Fruit fly (Drosophila melanogaster) whole organism, embryonic: ENCODE results near the gene CG10068.

Experiments used
- ATbp ChIP-seq: fragments of 200-800 bp; sonication (Bioruptor generic); optimal IDR thresholded peaks from 2 replicates; lab custom pipeline; 2017; ENCODE audit warnings: missing biosample characterization, mild to moderate bottlenecking, missing genetic modification characterization, missing genetic modification reagents
- Atf3 ChIP-seq: fragments of 200-800 bp; sonication (Bioruptor generic); optimal IDR thresholded peaks from 3 replicates; lab custom pipeline; 2016; ENCODE audit warnings: missing biosample characterization, missing genetic modification characterization
- CG10274 ChIP-seq: fragments of 200-800 bp; sonication (Bioruptor generic); optimal IDR thresholded peaks from 3 replicates; lab custom pipeline; 2017; ENCODE audit warnings: missing biosample characterization, mild to moderate bottlenecking, missing genetic modification characterization
- CG11398 ChIP-seq: fragments of 200-800 bp; sonication (Bioruptor generic); optimal IDR thresholded peaks from 2 replicates; lab custom pipeline; 2016; ENCODE audit warnings: missing biosample characterization, missing genetic modification characterization
- CG13287 ChIP-seq: fragments of 200-800 bp; sonication (Bioruptor generic); IDR thresholded peaks from 2 replicates; pipeline ENCODE4 v1.3.6; 2022; ENCODE audit warnings: missing biosample characterization, missing genetic modification characterization; ENCODE audit not compliant: partially characterized antibody
- CG13894 ChIP-seq: fragments of 200-800 bp; sonication (Bioruptor generic); optimal IDR thresholded peaks from 3 replicates; lab custom pipeline; 2018; ENCODE audit warnings: missing biosample characterization, mild to moderate bottlenecking, missing genetic modification characterization, moderate library complexity
- CG14860 ChIP-seq: fragments of 200-800 bp; sonication (Bioruptor generic); IDR thresholded peaks from 3 replicates; pipeline ENCODE4 v1.3.6; 2022; ENCODE audit warnings: missing biosample characterization, missing genetic modification characterization; ENCODE audit not compliant: partially characterized antibody
- CG15479 ChIP-seq: fragments of 200-800 bp; sonication (Bioruptor generic); optimal IDR thresholded peaks from 3 replicates; lab custom pipeline; 2019; ENCODE audit warnings: missing biosample characterization, mild to moderate bottlenecking, missing genetic modification characterization, moderate library complexity
- CG1832 ChIP-seq: fragments of 200-800 bp; sonication (Bioruptor generic); optimal IDR thresholded peaks from 2 replicates; lab custom pipeline; 2017; ENCODE audit warnings: missing biosample characterization, mild to moderate bottlenecking, missing genetic modification characterization, inconsistent platforms
- CG2199 ChIP-seq: fragments of 200-800 bp; sonication (Bioruptor generic); IDR thresholded peaks from 3 replicates; pipeline ENCODE4 v1.3.6; 2022; ENCODE audit warnings: missing biosample characterization, missing genetic modification characterization
- CG31224 ChIP-seq: fragments of 200-800 bp; sonication (Bioruptor generic); IDR thresholded peaks from 2 replicates; pipeline ENCODE4 v1.3.6; 2022; ENCODE audit warnings: missing biosample characterization, missing genetic modification characterization
- CG31365 ChIP-seq: fragments of 200-800 bp; sonication (Bioruptor generic); optimal IDR thresholded peaks from 2 replicates; lab custom pipeline; 2018; ENCODE audit warnings: missing biosample characterization, mild to moderate bottlenecking, missing genetic modification characterization
- CG4328 ChIP-seq: fragments of 200-800 bp; sonication (Bioruptor generic); optimal IDR thresholded peaks from 3 replicates; lab custom pipeline; 2017; ENCODE audit warnings: missing biosample characterization, missing genetic modification reagents, missing genetic modification characterization
- CG43689 ChIP-seq: fragments of 200-800 bp; sonication (Bioruptor generic); IDR thresholded peaks from 2 replicates; pipeline ENCODE4 v1.3.6; 2022; ENCODE audit warnings: missing biosample characterization, missing genetic modification characterization
- CG4617 ChIP-seq: fragments of 200-800 bp; sonication (Bioruptor generic); optimal IDR thresholded peaks from 3 replicates; lab custom pipeline; 2016; ENCODE audit warnings: missing biosample characterization, missing genetic modification characterization, borderline replicate concordance
- CG4820 ChIP-seq: fragments of 200-800 bp; sonication (Bioruptor generic); optimal IDR thresholded peaks from 3 replicates; lab custom pipeline; 2016; ENCODE audit warnings: missing biosample characterization, missing genetic modification characterization
- CG4854 ChIP-seq: fragments of 200-800 bp; sonication (Bioruptor generic); optimal IDR thresholded peaks from 2 replicates; lab custom pipeline; 2016; ENCODE audit warnings: missing biosample characterization, missing genetic modification characterization, inconsistent platforms
- CG6654 ChIP-seq: fragments of 200-800 bp; sonication (Bioruptor generic); optimal IDR thresholded peaks from 2 replicates; lab custom pipeline; 2017; ENCODE audit warnings: missing biosample characterization, mild to moderate bottlenecking, missing genetic modification characterization
- CG8290 ChIP-seq, 3 experiments: fragments of 200-800 bp; sonication (Bioruptor generic); optimal IDR thresholded peaks; 2 replicates each; lab custom pipeline; 2016 to 2019; ENCODE audit warnings: missing biosample characterization in 3 of 3, missing genetic modification characterization in 3 of 3, mild to moderate bottlenecking in 2 of 3, moderate library complexity in 1 of 3
- CG9876 ChIP-seq: fragments of 200-800 bp; sonication (Bioruptor generic); optimal IDR thresholded peaks from 2 replicates; lab custom pipeline; 2016; ENCODE audit warnings: missing biosample characterization, missing genetic modification characterization
- D ChIP-seq, 2 experiments: fragments of 200-800 bp in 1 of 2; fragments of >200 bp in 1 of 2; sonication (Bioruptor generic) in 1 of 2; optimal IDR thresholded peaks; 2 replicates in 1 of 2; 3 replicates in 1 of 2; lab custom pipeline; 2017; ENCODE audit warnings: mild to moderate bottlenecking in 1 of 2, missing biosample characterization in 1 of 2, missing genetic modification characterization in 1 of 2, missing genetic modification reagents in 1 of 2
- Gug ChIP-seq: fragments of 200-800 bp; sonication (Bioruptor generic); IDR thresholded peaks from 4 replicates; pipeline ENCODE4 v1.3.6; 2022; ENCODE audit warnings: missing biosample characterization, missing genetic modification characterization
- Hr51 ChIP-seq, 2 experiments: fragments of 200-800 bp; sonication (Bioruptor generic); optimal IDR thresholded peaks; 2 replicates in 1 of 2; 3 replicates in 1 of 2; lab custom pipeline; 2016 to 2018; ENCODE audit warnings: missing biosample characterization in 2 of 2, missing genetic modification characterization in 2 of 2, mild to moderate bottlenecking in 1 of 2, moderate library complexity in 1 of 2
- Lhr ChIP-seq: fragments of 200-800 bp; sonication (Bioruptor generic); optimal IDR thresholded peaks from 3 replicates; lab custom pipeline; 2017; ENCODE audit warnings: mild to moderate bottlenecking, missing biosample characterization, missing genetic modification reagents, missing genetic modification characterization
- Nf-YC ChIP-seq: fragments of 200-800 bp; optimal IDR thresholded peaks from 3 replicates; lab custom pipeline; 2019; ENCODE audit warnings: missing biosample characterization, mild to moderate bottlenecking, missing genetic modification characterization, moderate library complexity
- Pdp1 ChIP-seq, 2 experiments: fragments of 200-800 bp; sonication (Bioruptor generic); optimal IDR thresholded peaks; 3 replicates each; lab custom pipeline; 2016; ENCODE audit warnings: missing biosample characterization in 2 of 2, missing genetic modification characterization in 2 of 2, mild to moderate bottlenecking in 1 of 2, moderate library complexity in 1 of 2
- Ravus ChIP-seq: fragments of 200-800 bp; sonication (Bioruptor generic); IDR thresholded peaks from 2 replicates; pipeline ENCODE4 v1.3.6; 2022; ENCODE audit warnings: missing biosample characterization, missing genetic modification characterization
- TFAM ChIP-seq: fragments of 200-800 bp; sonication (Bioruptor generic); optimal IDR thresholded peaks from 2 replicates; lab custom pipeline; 2017; ENCODE audit warnings: missing biosample characterization, missing genetic modification characterization, inconsistent platforms
- cg ChIP-seq: fragments of 200-800 bp; sonication (Bioruptor generic); optimal IDR thresholded peaks from 3 replicates; lab custom pipeline; 2019; ENCODE audit warnings: missing biosample characterization, mild to moderate bottlenecking, missing genetic modification characterization, moderate library complexity
- chinmo ChIP-seq: fragments of 200-800 bp; sonication (Bioruptor generic); IDR thresholded peaks from 4 replicates; pipeline ENCODE4 v1.3.6; 2022; ENCODE audit warnings: missing biosample characterization, missing genetic modification characterization; ENCODE audit not compliant: partially characterized antibody
- ci ChIP-seq: fragments of 200-800 bp; sonication (Bioruptor generic); IDR thresholded peaks from 3 replicates; pipeline ENCODE4 v1.3.6; 2022; ENCODE audit warnings: missing biosample characterization, missing genetic modification characterization
- crol ChIP-seq: fragments of 200-800 bp; sonication (Bioruptor generic); IDR thresholded peaks from 2 replicates; pipeline ENCODE4 v1.3.6; 2022; ENCODE audit warnings: missing biosample characterization, missing genetic modification characterization
- esg ChIP-seq: fragments of 200-800 bp; sonication (Bioruptor generic); conservative IDR thresholded peaks from 2 replicates; pipeline ENCODE4 v1.3.6; 2022; ENCODE audit warnings: missing biosample characterization, missing genetic modification characterization
- gcm ChIP-seq: fragments of 200-800 bp; sonication (Bioruptor generic); optimal IDR thresholded peaks from 2 replicates; lab custom pipeline; 2019; ENCODE audit warnings: missing biosample characterization, mild to moderate bottlenecking, missing genetic modification characterization, moderate library complexity
- gsb-n ChIP-seq: fragments of 200-800 bp; sonication (Bioruptor generic); optimal IDR thresholded peaks from 3 replicates; lab custom pipeline; 2018; ENCODE audit warnings: missing biosample characterization, mild to moderate bottlenecking, missing genetic modification characterization
- hth ChIP-seq: fragments of >200 bp; optimal IDR thresholded peaks from 2 replicates; lab custom pipeline; 2017; ENCODE audit warnings: inconsistent platforms
- nau ChIP-seq: fragments of 200-800 bp; sonication (Bioruptor generic); optimal IDR thresholded peaks from 3 replicates; lab custom pipeline; 2017; ENCODE audit warnings: missing biosample characterization, mild to moderate bottlenecking, missing genetic modification characterization, missing genetic modification reagents
- nom ChIP-seq: fragments of 200-800 bp; sonication (Bioruptor generic); optimal IDR thresholded peaks from 2 replicates; lab custom pipeline; 2017; ENCODE audit warnings: missing biosample characterization, missing genetic modification characterization, mild to moderate bottlenecking, moderate library complexity, missing genetic modification reagents
- pum ChIP-seq: fragments of 200-800 bp; sonication (Bioruptor generic); optimal IDR thresholded peaks from 2 replicates; lab custom pipeline; 2016; ENCODE audit warnings: missing biosample characterization, missing genetic modification characterization
- rib ChIP-seq: fragments of 200-800 bp; sonication (Bioruptor generic); IDR thresholded peaks from 2 replicates; pipeline ENCODE4 v1.3.6; 2022; ENCODE audit warnings: missing biosample characterization, missing genetic modification characterization
- seq ChIP-seq: fragments of 200-800 bp; sonication (Bioruptor generic); IDR thresholded peaks from 2 replicates; pipeline ENCODE4 v1.3.6; 2022; ENCODE audit warnings: missing biosample characterization, missing genetic modification characterization
- slou ChIP-seq: fragments of 200-800 bp; sonication (Bioruptor generic); optimal IDR thresholded peaks from 3 replicates; lab custom pipeline; 2016; ENCODE audit warnings: missing biosample characterization, missing genetic modification characterization
- slp2 ChIP-seq: fragments of 200-800 bp; sonication (Bioruptor generic); optimal IDR thresholded peaks from 2 replicates; lab custom pipeline; 2016; ENCODE audit warnings: missing biosample characterization, missing genetic modification characterization
- sna ChIP-seq: fragments of 200-800 bp; sonication (Bioruptor generic); IDR thresholded peaks from 2 replicates; pipeline ENCODE4 v1.3.6; 2022; ENCODE audit warnings: missing biosample characterization, missing genetic modification characterization; ENCODE audit not compliant: partially characterized antibody
- sqz ChIP-seq: fragments of 200-800 bp; sonication (Bioruptor generic); optimal IDR thresholded peaks from 3 replicates; lab custom pipeline; 2018; ENCODE audit warnings: missing biosample characterization, mild to moderate bottlenecking, missing genetic modification characterization
- vfl ChIP-seq: fragments of 200-800 bp; sonication (Bioruptor generic); optimal IDR thresholded peaks from 2 replicates; lab custom pipeline; 2016; ENCODE audit warnings: missing biosample characterization, missing genetic modification characterization

Gene CG10068

DNA sequence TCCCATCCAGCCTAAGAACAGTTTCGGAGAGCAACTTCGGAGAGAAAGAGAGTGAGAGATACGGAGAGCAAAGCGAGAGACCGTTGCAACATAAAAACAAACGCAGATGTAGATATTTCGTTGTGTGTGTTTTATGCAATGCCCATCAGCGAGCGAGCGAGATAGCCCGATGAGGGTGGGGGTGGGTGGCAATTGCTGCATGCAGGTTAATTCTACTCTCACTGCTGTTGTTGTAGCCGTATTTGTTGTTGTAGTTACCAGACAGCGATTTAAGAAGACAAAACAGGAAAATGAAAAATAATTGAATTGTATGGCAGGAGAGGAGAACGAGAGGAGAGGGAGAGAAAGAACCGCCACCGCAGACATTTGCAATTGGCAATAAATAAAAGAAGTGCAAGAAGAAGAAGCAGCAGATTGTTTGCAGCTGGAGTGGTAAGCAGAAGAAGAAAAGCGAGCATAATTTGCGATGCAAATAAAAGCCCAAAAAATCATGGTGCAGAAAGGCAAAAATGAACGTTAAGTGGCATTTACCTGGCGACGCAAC, 18.0 kb downstream of the CG10068 start (continued):
- 0 out of 2 replicates have a peak, but pooled peaks have one; percentile 12 for TF ChIP-seq seq (GFP tag; lab: Robert Waterston, UW)
- peak; percentile 72 for TF ChIP-seq D (optimal IDR thresholded peaks at IDR 0.05; lab: Kevin White, UChicago)
- TF ChIP-seq D (GFP tag; optimal IDR thresholded peaks at IDR 0.05; lab: Kevin White, UChicago), result no peak
- peak; percentile 12; the same call in 1 of the 2 replicates for TF ChIP-seq crol
- peak; percentile 54 for TF ChIP-seq gcm (GFP tag; lab: Kevin White, UChicago)
- TF ChIP-seq Pdp1 (GFP tag; optimal IDR thresholded peaks at IDR 0.05; lab: Kevin White, UChicago), result peak in 1 of 2 experiments; percentile 92
- peak; percentile 49 for TF ChIP-seq CG1832 (GFP tag; lab: Kevin White, UChicago)
- peak; percentile 83 for TF ChIP-seq cg (GFP tag; lab: Kevin White, UChicago)
- peak; percentile 30; the same call in 1 of the 2 replicates for TF ChIP-seq sna (GFP tag; lab: Robert Waterston, UW)
- TF ChIP-seq CG4617 (GFP tag; lab: Kevin White, UChicago), result no peak
- TF ChIP-seq CG15479 (GFP tag; lab: Kevin White, UChicago), result peak; percentile 95
- no peak for TF ChIP-seq CG4820 (GFP tag; lab: Kevin White, UChicago)
- peak; percentile 57 for TF ChIP-seq nom (GFP tag; lab: Kevin White, UChicago)
- TF ChIP-seq sqz, result peak; percentile 25
- TF ChIP-seq Nf-YC (tag; lab: Kevin White, UChicago), result no peak
- TF ChIP-seq ci (GFP tag; lab: Robert Waterston, UW), result peak; percentile 51; the same call in 2 of the 3 replicates
- TF ChIP-seq, all 482 proteins: peak for 30

DNA sequence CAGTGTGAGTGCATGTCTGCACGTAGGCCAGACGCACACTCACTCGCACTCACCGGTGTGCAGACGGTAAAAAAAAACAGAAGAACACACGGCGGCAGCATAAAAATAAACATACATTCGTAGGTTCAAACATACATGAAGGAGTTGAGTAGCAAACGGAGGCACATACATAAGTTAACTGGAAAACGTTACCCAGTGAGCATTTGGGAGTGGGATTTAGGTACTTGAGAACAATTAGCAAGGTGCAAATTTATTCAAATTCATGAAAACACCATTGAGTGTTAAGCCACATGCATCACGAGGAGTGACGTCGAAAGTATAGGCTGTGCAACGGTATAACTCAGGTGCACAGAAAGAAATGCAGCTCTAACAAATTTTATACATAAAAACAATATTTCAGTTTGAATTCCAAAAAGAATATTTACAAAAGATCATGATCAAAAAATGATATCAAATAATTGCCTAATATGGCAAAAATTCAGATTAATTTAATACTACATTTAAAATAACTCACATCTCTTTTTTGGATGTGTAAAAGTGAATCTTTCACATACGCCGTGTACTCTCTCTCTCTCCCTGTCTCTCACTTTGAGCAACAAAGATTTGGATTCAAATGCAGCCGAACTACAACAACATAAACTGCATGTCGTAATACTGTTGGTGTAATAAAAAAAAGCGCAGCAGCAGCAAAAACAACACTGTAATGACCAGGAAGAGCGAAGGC, 19.1 kb downstream of the CG10068 start:
- TF ChIP-seq CG31224 (no peak), CG4328 (GFP tag; lab: Kevin White, UChicago) (peak; percentile 88), slp2 (GFP tag; lab: Kevin White, UChicago) (peak; percentile 90), CG31365 (tag; lab: Kevin White, UChicago) (peak; percentile 69), nau (GFP tag; lab: Kevin White, UChicago) (peak; percentile 79), CG6654 (peak; percentile 74), hth (lab: Kevin White, UChicago) (no peak), CG43689 (GFP tag; lab: Robert Waterston, UW) (no peak), pum (peak; percentile 90), Hr51 (GFP tag; optimal IDR thresholded peaks at IDR 0.05; lab: Kevin White, UChicago) (peak; percentile 69 to 96), gsb-n (tag; lab: Kevin White, UChicago) (peak; percentile 98), esg (GFP tag; lab: Robert Waterston, UW) (no peak), Atf3 (GFP tag; lab: Kevin White, UChicago) (peak; percentile 92), CG13894 (no peak), rib (GFP tag; lab: Robert Waterston, UW) (no peak), ATbp (GFP tag; lab: Kevin White, UChicago) (peak; percentile 96), Ravus (GFP tag; lab: Robert Waterston, UW) (no peak), Gug (GFP tag; lab: Robert Waterston, UW) (peak; percentile 63; the same call in 3 of the 4 replicates), CG9876 (GFP tag; lab: Kevin White, UChicago) (peak; percentile 67), vfl (GFP tag; lab: Kevin White, UChicago) (no peak), CG2199 (GFP tag; lab: Robert Waterston, UW) (no peak), slou (GFP tag; lab: Kevin White, UChicago) (peak; percentile 69), CG4854 (GFP tag; lab: Kevin White, UChicago) (peak; percentile 81), CG8290 (GFP tag; optimal IDR thresholded peaks at IDR 0.05; lab: Kevin White, UChicago) (peak; percentile 95), CG8290 (tag; optimal IDR thresholded peaks at IDR 0.05; lab: Kevin White, UChicago) (peak; percentile 50 to 91), CG10274 (GFP tag; lab: Kevin White, UChicago) (peak; percentile 40), Lhr (GFP tag; lab: Kevin White, UChicago) (peak; percentile 94), CG11398 (peak; percentile 91), CG14860 (GFP tag; lab: Robert Waterston, UW) (no peak), TFAM (GFP tag; lab: Kevin White, UChicago) (peak; percentile 89), CG13287 (no peak), chinmo (no peak)
